Fruit fly (Drosophila melanogaster): ENCODE data around the gene Rab5.

- TF ChIP-seq usp (GFP tag; optimal IDR thresholded peaks at IDR 0.05) (no peak), EcR (GFP tag; optimal IDR thresholded peaks at IDR 0.05) (no peak), pan (optimal IDR thresholded peaks at IDR 0.05) (no peak), CG8478 (optimal IDR thresholded peaks at IDR 0.05) (no peak), Dll (optimal IDR thresholded peaks at IDR 0.05) (no peak)
Observed at dm6 chr2L:2362808-2363394, 2.2 kb downstream of the Rab5 start.
